Fruit fly (Drosophila melanogaster) whole organism, embryonic: ENCODE results near the gene Mms19.

Experiments used
- CG11247 ChIP-seq: fragments of 200-800 bp; sonication (Bioruptor generic); IDR thresholded peaks from 2 replicates; pipeline ENCODE4 v1.3.6; 2022; ENCODE audit warnings: missing biosample characterization, missing genetic modification characterization
- CG12299 ChIP-seq: fragments of 200-800 bp; sonication (Bioruptor generic); optimal IDR thresholded peaks from 2 replicates; lab custom pipeline; 2018; ENCODE audit warnings: missing biosample characterization, mild to moderate bottlenecking, missing genetic modification characterization
- CG15073 ChIP-seq: fragments of 200-800 bp; sonication (Bioruptor generic); optimal IDR thresholded peaks from 2 replicates; lab custom pipeline; 2016; ENCODE audit warnings: missing biosample characterization, missing genetic modification characterization
- CG15269 ChIP-seq: fragments of 200-800 bp; sonication (Bioruptor generic); optimal IDR thresholded peaks from 2 replicates; lab custom pipeline; 2018; ENCODE audit warnings: missing biosample characterization, mild to moderate bottlenecking, missing genetic modification characterization, moderate library complexity
- CG15696 ChIP-seq: fragments of 200-800 bp; sonication (Bioruptor generic); optimal IDR thresholded peaks from 2 replicates; lab custom pipeline; 2019; ENCODE audit warnings: missing biosample characterization, mild to moderate bottlenecking, missing genetic modification characterization, moderate library complexity
- CG1602 ChIP-seq: fragments of 200-800 bp; sonication (Bioruptor generic); optimal IDR thresholded peaks from 3 replicates; lab custom pipeline; 2016; ENCODE audit warnings: missing biosample characterization, missing genetic modification characterization
- CG18619 ChIP-seq: fragments of 200-800 bp; sonication (Bioruptor generic); optimal IDR thresholded peaks from 3 replicates; lab custom pipeline; 2017; ENCODE audit warnings: missing biosample characterization, mild to moderate bottlenecking, missing genetic modification characterization
- CG2889 ChIP-seq: fragments of 200-800 bp; sonication (Bioruptor generic); IDR thresholded peaks from 3 replicates; pipeline ENCODE4 v1.3.6; 2022; ENCODE audit warnings: missing biosample characterization, missing genetic modification characterization
- CG30403 ChIP-seq: fragments of 200-800 bp; sonication (Bioruptor generic); optimal IDR thresholded peaks from 3 replicates; lab custom pipeline; 2016; ENCODE audit warnings: missing biosample characterization, missing genetic modification characterization
- CG34224 ChIP-seq: fragments of 200-800 bp; sonication (Bioruptor generic); IDR thresholded peaks from 3 replicates; pipeline ENCODE4 v1.3.6; 2022; ENCODE audit warnings: missing biosample characterization, missing genetic modification characterization; ENCODE audit not compliant: partially characterized antibody
- CG3726 ChIP-seq: fragments of 200-800 bp; sonication (Bioruptor generic); IDR thresholded peaks from 3 replicates; pipeline ENCODE4, ENCODE4 v1.3.6; 2022; ENCODE audit warnings: missing biosample characterization, missing genetic modification characterization
- CG3847 ChIP-seq: fragments of 200-800 bp; sonication (Bioruptor generic); IDR thresholded peaks from 2 replicates; pipeline ENCODE4 v1.3.6; 2022; ENCODE audit warnings: missing biosample characterization, missing genetic modification characterization
- CG4730 ChIP-seq: fragments of 200-800 bp; sonication (Bioruptor generic); IDR thresholded peaks from 2 replicates; pipeline ENCODE4 v1.3.6; 2022; ENCODE audit warnings: missing biosample characterization, missing genetic modification characterization
- CG6254 ChIP-seq: fragments of 200-800 bp; sonication (Bioruptor generic); optimal IDR thresholded peaks from 3 replicates; lab custom pipeline; 2017; ENCODE audit warnings: mild to moderate bottlenecking, missing biosample characterization, missing genetic modification reagents, missing genetic modification characterization
- CG6765 ChIP-seq: fragments of 200-800 bp; sonication (Bioruptor generic); optimal IDR thresholded peaks from 3 replicates; lab custom pipeline; 2017; ENCODE audit warnings: missing biosample characterization, mild to moderate bottlenecking, missing genetic modification characterization
- CG6854 ChIP-seq: fragments of 200-800 bp; sonication (Bioruptor generic); optimal IDR thresholded peaks from 3 replicates; lab custom pipeline; 2017; ENCODE audit warnings: missing biosample characterization, mild to moderate bottlenecking, missing genetic modification characterization
- CG8359 ChIP-seq: fragments of 200-800 bp; sonication (Bioruptor generic); optimal IDR thresholded peaks from 2 replicates; lab custom pipeline; 2017; ENCODE audit warnings: missing biosample characterization, mild to moderate bottlenecking, missing genetic modification characterization, borderline replicate concordance
- CG8478 ChIP-seq: fragments of >200 bp; optimal IDR thresholded peaks from 2 replicates; lab custom pipeline; 2018
- CG9215 ChIP-seq: fragments of 200-800 bp; sonication (Bioruptor generic); IDR thresholded peaks from 2 replicates; pipeline ENCODE4 v1.3.6; 2022; ENCODE audit warnings: missing biosample characterization, missing genetic modification characterization
- D19B ChIP-seq: fragments of 200-800 bp; sonication (Bioruptor generic); optimal IDR thresholded peaks from 2 replicates; lab custom pipeline; 2017; ENCODE audit warnings: missing biosample characterization, mild to moderate bottlenecking, missing genetic modification characterization
- Dll ChIP-seq: fragments of 200-800 bp; sonication (Bioruptor generic); IDR thresholded peaks from 4 replicates; pipeline ENCODE4 v1.3.6; 2022; ENCODE audit warnings: missing biosample characterization, missing genetic modification characterization; ENCODE audit not compliant: partially characterized antibody
- Dp ChIP-seq: fragments of 200-800 bp; sonication (Bioruptor generic); optimal IDR thresholded peaks from 2 replicates; lab custom pipeline; 2018; ENCODE audit warnings: missing biosample characterization, mild to moderate bottlenecking, missing genetic modification characterization, moderate library complexity
- Eip74EF ChIP-seq, 2 experiments: fragments of 200-800 bp in 1 of 2; fragments of >200 bp in 1 of 2; sonication (Bioruptor generic) in 1 of 2; optimal IDR thresholded peaks; 2 replicates each; lab custom pipeline; 2017 to 2019; ENCODE audit warnings: missing biosample characterization in 2 of 2, missing genetic modification characterization in 2 of 2, mild to moderate bottlenecking in 1 of 2, moderate library complexity in 1 of 2
- Ets65A ChIP-seq: fragments of 200-800 bp; sonication (Bioruptor generic); peaks from one replicate; lab custom pipeline; 2016; ENCODE audit warnings: missing biosample characterization, missing genetic modification characterization
- Ets97D ChIP-seq: fragments of 200-800 bp; sonication (Bioruptor generic); optimal IDR thresholded peaks from 3 replicates; lab custom pipeline; 2016; ENCODE audit warnings: missing biosample characterization, missing genetic modification characterization
- HmgD ChIP-seq: fragments of 200-800 bp; sonication (Bioruptor generic); optimal IDR thresholded peaks from 3 replicates; lab custom pipeline; 2016; ENCODE audit warnings: missing biosample characterization, missing genetic modification characterization
- Myb ChIP-seq: fragments of 200-800 bp; sonication (Bioruptor generic); optimal IDR thresholded peaks from 2 replicates; lab custom pipeline; 2016; ENCODE audit warnings: missing biosample characterization, missing genetic modification characterization
- Nf-YC ChIP-seq: fragments of 200-800 bp; optimal IDR thresholded peaks from 3 replicates; lab custom pipeline; 2019; ENCODE audit warnings: missing biosample characterization, mild to moderate bottlenecking, missing genetic modification characterization, moderate library complexity
- Taf1 ChIP-seq: fragments of 200-800 bp; sonication (Bioruptor generic); IDR thresholded peaks from 2 replicates; pipeline ENCODE4 v1.3.6; 2022; ENCODE audit warnings: missing biosample characterization, missing genetic modification characterization
- ab ChIP-seq: fragments of 200-800 bp; sonication (Bioruptor generic); optimal IDR thresholded peaks from 2 replicates; lab custom pipeline; 2016; ENCODE audit warnings: missing biosample characterization, missing genetic modification characterization
- ac ChIP-seq: fragments of 200-800 bp; sonication (Bioruptor generic); optimal IDR thresholded peaks from 3 replicates; lab custom pipeline; 2017; ENCODE audit warnings: missing biosample characterization, mild to moderate bottlenecking, missing genetic modification characterization
- bsh ChIP-seq, 2 experiments: fragments of 200-800 bp; sonication (Bioruptor generic); optimal IDR thresholded peaks; 2 replicates each; lab custom pipeline; 2017 to 2018; ENCODE audit warnings: mild to moderate bottlenecking in 2 of 2, missing biosample characterization in 2 of 2, missing genetic modification characterization in 2 of 2, moderate library complexity in 1 of 2
- cas ChIP-seq: fragments of 200-800 bp; sonication (Bioruptor generic); IDR thresholded peaks from 2 replicates; pipeline ENCODE4 v1.3.6; 2022; ENCODE audit warnings: missing biosample characterization, missing genetic modification characterization
- chn ChIP-seq: fragments of 200-800 bp; sonication (Bioruptor generic); optimal IDR thresholded peaks from 2 replicates; lab custom pipeline; 2016; ENCODE audit warnings: missing biosample characterization, missing genetic modification characterization
- dmrt99B ChIP-seq: fragments of 200-800 bp; sonication (Bioruptor generic); optimal IDR thresholded peaks from 2 replicates; lab custom pipeline; 2018; ENCODE audit warnings: missing biosample characterization, mild to moderate bottlenecking, missing genetic modification characterization, moderate library complexity
- esg ChIP-seq: fragments of 200-800 bp; sonication (Bioruptor generic); conservative IDR thresholded peaks from 2 replicates; pipeline ENCODE4 v1.3.6; 2022; ENCODE audit warnings: missing biosample characterization, missing genetic modification characterization
- fd102C ChIP-seq: fragments of 200-800 bp; sonication (Bioruptor generic); optimal IDR thresholded peaks from 2 replicates; lab custom pipeline; 2018; ENCODE audit warnings: missing biosample characterization, mild to moderate bottlenecking, missing genetic modification characterization, moderate library complexity
- fd96Cb ChIP-seq: fragments of 200-800 bp; sonication (Bioruptor generic); optimal IDR thresholded peaks from 2 replicates; lab custom pipeline; 2018; ENCODE audit warnings: missing biosample characterization, mild to moderate bottlenecking, missing genetic modification characterization, moderate library complexity
- h ChIP-seq: fragments of >200 bp; optimal IDR thresholded peaks from 2 replicates; lab custom pipeline; 2017
- ham ChIP-seq: fragments of 200-800 bp; sonication (Bioruptor generic); IDR thresholded peaks from 2 replicates; pipeline ENCODE4 v1.3.6; 2022; ENCODE audit warnings: missing biosample characterization, missing genetic modification characterization
- hkb ChIP-seq, 2 experiments: fragments of 200-800 bp in 1 of 2; fragments of >200 bp in 1 of 2; sonication (Bioruptor generic) in 1 of 2; IDR thresholded peaks in 1 of 2; optimal IDR thresholded peaks in 1 of 2; 2 replicates each; pipeline versions ENCODE4 v1.3.6 to Lab custom; 2017 to 2022; ENCODE audit warnings: missing biosample characterization in 1 of 2, missing genetic modification characterization in 1 of 2
- jumu ChIP-seq: fragments of 200-800 bp; sonication (Bioruptor generic); optimal IDR thresholded peaks from 3 replicates; lab custom pipeline; 2016; ENCODE audit warnings: missing biosample characterization, missing genetic modification characterization
- knrl ChIP-seq: fragments of 200-800 bp; sonication (Bioruptor generic); IDR thresholded peaks from 3 replicates; pipeline ENCODE4 v1.3.6; 2022; ENCODE audit warnings: missing biosample characterization, missing genetic modification characterization; ENCODE audit not compliant: partially characterized antibody
- luna ChIP-seq: fragments of 200-800 bp; sonication (Bioruptor generic); optimal IDR thresholded peaks from 2 replicates; lab custom pipeline; 2016; ENCODE audit warnings: missing biosample characterization, missing genetic modification characterization
- pnt ChIP-seq: fragments of 200-800 bp; sonication (Bioruptor generic); optimal IDR thresholded peaks from 3 replicates; lab custom pipeline; 2016; ENCODE audit warnings: missing biosample characterization, missing genetic modification characterization
- sc ChIP-seq, 3 experiments: fragments of >200 bp in 2 of 3; fragments of 200-800 bp in 1 of 3; sonication (Bioruptor generic) in 1 of 3; optimal IDR thresholded peaks; 2 replicates in 2 of 3; 3 replicates in 1 of 3; lab custom pipeline; 2017; ENCODE audit warnings: mild to moderate bottlenecking in 1 of 3, missing biosample characterization in 1 of 3, missing genetic modification characterization in 1 of 3, missing genetic modification reagents in 1 of 3
- ssp ChIP-seq: fragments of 200-800 bp; sonication (Bioruptor generic); IDR thresholded peaks from 2 replicates; pipeline ENCODE4 v1.3.6; 2022; ENCODE audit warnings: missing biosample characterization, missing genetic modification characterization
- yki ChIP-seq: fragments of >200 bp; optimal IDR thresholded peaks from 3 replicates; lab custom pipeline; 2018
- zen ChIP-seq: fragments of 200-800 bp; sonication (Bioruptor generic); optimal IDR thresholded peaks from 3 replicates; lab custom pipeline; 2018; ENCODE audit warnings: missing biosample characterization, mild to moderate bottlenecking, missing genetic modification characterization, moderate library complexity

Gene Mms19

DNA sequence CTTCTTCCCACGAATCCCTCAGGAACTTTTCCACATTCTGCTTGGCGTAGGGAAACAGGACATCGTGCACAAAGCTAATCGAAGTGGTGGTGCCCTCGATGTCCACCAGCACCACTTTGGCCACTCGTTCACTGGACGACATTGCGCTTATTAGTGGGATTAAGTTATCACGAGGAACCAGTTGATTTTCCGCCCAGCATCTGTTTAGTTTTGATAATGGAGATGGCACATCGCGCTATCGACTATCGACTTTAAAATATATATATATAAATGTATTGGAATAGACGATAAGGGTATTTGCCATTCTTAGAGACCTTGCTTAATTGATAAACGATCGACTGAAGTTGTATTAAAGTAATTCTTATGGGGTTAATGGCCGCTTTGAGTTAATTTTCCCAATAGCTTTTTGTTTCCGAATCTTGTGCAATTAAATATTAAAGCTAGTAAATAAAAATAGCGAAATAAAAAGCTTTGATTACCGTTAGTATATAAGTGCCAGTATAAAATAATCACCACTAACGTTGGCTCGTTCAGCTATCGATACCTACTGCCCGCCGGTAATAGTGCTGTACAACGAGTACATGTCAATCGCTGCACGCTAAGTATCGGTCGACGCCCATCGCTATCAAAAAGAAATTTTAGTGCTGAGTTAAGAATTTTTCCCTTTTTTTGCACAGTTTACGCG, 24.3 kb downstream of the Mms19 start, which contains the start of the genes Enoph and Hph (continued):
- peak; percentile 95 for TF ChIP-seq Ets65A
- peak; percentile 77 for TF ChIP-seq CG30403 (GFP tag; lab: Kevin White, UChicago)
- TF ChIP-seq CG1602 (GFP tag; lab: Kevin White, UChicago): peak; percentile 59
- peak; percentile 83 for TF ChIP-seq Dll (GFP tag; lab: Robert Waterston, UW)
- TF ChIP-seq jumu (GFP tag; lab: Kevin White, UChicago): peak; percentile 62
- no peak for TF ChIP-seq CG15073 (GFP tag; lab: Kevin White, UChicago)
- no peak for TF ChIP-seq CG6765 (GFP tag; lab: Kevin White, UChicago)
- no peak for TF ChIP-seq ab (GFP tag; lab: Kevin White, UChicago)
- no peak for TF ChIP-seq CG8478 (lab: Kevin White, UChicago)
- TF ChIP-seq CG6254: peak; percentile 32
- peak; percentile 48 for TF ChIP-seq Dp (GFP tag; lab: Kevin White, UChicago)
- TF ChIP-seq CG18619 (GFP tag; lab: Kevin White, UChicago): peak; percentile 64
- no peak for TF ChIP-seq Taf1 (GFP tag; lab: Robert Waterston, UW)
- peak; percentile 83 for TF ChIP-seq knrl
- peak; percentile 13 for TF ChIP-seq CG8359 (GFP tag; lab: Kevin White, UChicago)
- no peak for TF ChIP-seq h (lab: Kevin White, UChicago)
- no peak for TF ChIP-seq sc (optimal IDR thresholded peaks at IDR 0.05; lab: Kevin White, UChicago)
- peak; percentile 14 for TF ChIP-seq sc (GFP tag; optimal IDR thresholded peaks at IDR 0.05; lab: Kevin White, UChicago)
- TF ChIP-seq Myb: peak; percentile 96
- peak in 1 of 2 experiments; percentile 39 for TF ChIP-seq bsh (GFP tag; optimal IDR thresholded peaks at IDR 0.05; lab: Kevin White, UChicago)
- peak; percentile 57 for TF ChIP-seq CG3847 (GFP tag; lab: Robert Waterston, UW)
- no peak for TF ChIP-seq Eip74EF (GFP tag; optimal IDR thresholded peaks at IDR 0.05; lab: Kevin White, UChicago)
- TF ChIP-seq CG15696: peak; percentile 57
- no peak for TF ChIP-seq cas
- TF ChIP-seq ac (GFP tag; lab: Kevin White, UChicago): no peak
- no peak for TF ChIP-seq CG11247 (GFP tag; lab: Robert Waterston, UW)
- TF ChIP-seq luna (GFP tag; lab: Kevin White, UChicago): no peak
- peak; percentile 86 for TF ChIP-seq ssp (GFP tag; lab: Robert Waterston, UW)
- peak; percentile 6 for TF ChIP-seq pnt
- TF ChIP-seq CG34224 (GFP tag; lab: Robert Waterston, UW): peak; percentile 77
- TF ChIP-seq CG4730 (GFP tag; lab: Robert Waterston, UW): no peak
- peak; percentile 15 for TF ChIP-seq CG6854
- TF ChIP-seq CG2889 (GFP tag; lab: Robert Waterston, UW): no peak
- TF ChIP-seq hkb (optimal IDR thresholded peaks at IDR 0.05; lab: Kevin White, UChicago): no peak
- TF ChIP-seq hkb (GFP tag; IDR thresholded peaks at IDR 0.05; lab: Robert Waterston, UW): no peak; the same call in 1 of the 2 replicates
- peak; percentile 31 for TF ChIP-seq D19B (GFP tag; lab: Kevin White, UChicago)
- TF ChIP-seq HmgD (GFP tag; lab: Kevin White, UChicago): peak; percentile 42
- peak; percentile 70 for TF ChIP-seq CG9215
- TF ChIP-seq yki (lab: Kevin White, UChicago): no peak
- no peak for TF ChIP-seq fd102C (GFP tag; lab: Kevin White, UChicago)
- no peak for TF ChIP-seq CG3726 (GFP tag; lab: Robert Waterston, UW)
- TF ChIP-seq fd96Cb: peak; percentile 56
- peak; percentile 69 for TF ChIP-seq Nf-YC (tag; lab: Kevin White, UChicago)
- peak; percentile 30 for TF ChIP-seq CG12299 (tag; lab: Kevin White, UChicago)
- peak; percentile 67 for TF ChIP-seq CG15269 (tag; lab: Kevin White, UChicago)
- peak; percentile 11 for TF ChIP-seq chn (GFP tag; lab: Kevin White, UChicago)
- TF ChIP-seq zen (tag; lab: Kevin White, UChicago): peak; percentile 49
- TF ChIP-seq dmrt99B (tag; lab: Kevin White, UChicago): peak; percentile 61
- no peak for TF ChIP-seq ham (GFP tag; lab: Robert Waterston, UW)
- TF ChIP-seq esg (GFP tag; lab: Robert Waterston, UW): peak; percentile 54; the same call in 1 of the 2 replicates
- peak; percentile 62 for TF ChIP-seq Ets97D (GFP tag; lab: Kevin White, UChicago)
